Fruit fly (Drosophila melanogaster): ENCODE data around the gene RpS19b.

- no peak for TF ChIP-seq CTCF (optimal IDR thresholded peaks at IDR 0.05)
- TF ChIP-seq CG8478 (optimal IDR thresholded peaks at IDR 0.05): no peak
These were observed 12.3 kb downstream of the RpS19b start for dm6 chr3R:23920874-23921539.
